Fruit fly (Drosophila melanogaster) whole organism, embryonic: ENCODE measurements around the gene PAN3.

Experiments
- ATbp ChIP-seq: fragments of 200-800 bp; sonication (Bioruptor generic); optimal IDR thresholded peaks from 2 replicates; lab custom pipeline; 2017; ENCODE audit warnings: missing biosample characterization, mild to moderate bottlenecking, missing genetic modification characterization, missing genetic modification reagents
- Asciz ChIP-seq: fragments of 200-800 bp; sonication (Bioruptor generic); optimal IDR thresholded peaks from 2 replicates; lab custom pipeline; 2017; ENCODE audit warnings: missing biosample characterization, mild to moderate bottlenecking, missing genetic modification characterization, missing genetic modification reagents
- B-H2 ChIP-seq: fragments of 200-800 bp; sonication (Bioruptor generic); optimal IDR thresholded peaks from 2 replicates; lab custom pipeline; 2018; ENCODE audit warnings: missing biosample characterization, mild to moderate bottlenecking, missing genetic modification characterization
- Bdp1 ChIP-seq: fragments of 200-800 bp; sonication (Bioruptor generic); optimal IDR thresholded peaks from 3 replicates; lab custom pipeline; 2016; ENCODE audit warnings: missing biosample characterization, missing genetic modification characterization
- CG1024 ChIP-seq: fragments of 200-800 bp; sonication (Bioruptor generic); IDR thresholded peaks from 2 replicates; pipeline ENCODE4 v1.3.6; 2022; ENCODE audit warnings: missing biosample characterization, missing genetic modification characterization
- CG11398 ChIP-seq: fragments of 200-800 bp; sonication (Bioruptor generic); optimal IDR thresholded peaks from 2 replicates; lab custom pipeline; 2016; ENCODE audit warnings: missing biosample characterization, missing genetic modification characterization
- CG12769 ChIP-seq: fragments of 200-800 bp; sonication (Bioruptor generic); optimal IDR thresholded peaks from 2 replicates; lab custom pipeline; 2019; ENCODE audit warnings: missing biosample characterization, mild to moderate bottlenecking, missing genetic modification characterization, moderate library complexity
- CG12942 ChIP-seq: fragments of 200-800 bp; sonication (Bioruptor generic); optimal IDR thresholded peaks from 3 replicates; lab custom pipeline; 2016; ENCODE audit warnings: missing biosample characterization, missing genetic modification characterization
- CG15479 ChIP-seq: fragments of 200-800 bp; sonication (Bioruptor generic); optimal IDR thresholded peaks from 3 replicates; lab custom pipeline; 2019; ENCODE audit warnings: missing biosample characterization, mild to moderate bottlenecking, missing genetic modification characterization, moderate library complexity
- CG16815 ChIP-seq: fragments of 200-800 bp; sonication (Bioruptor generic); optimal IDR thresholded peaks from 3 replicates; lab custom pipeline; 2017; ENCODE audit warnings: missing biosample characterization, mild to moderate bottlenecking, missing genetic modification characterization
- CG17912 ChIP-seq: fragments of 200-800 bp; sonication (Bioruptor generic); optimal IDR thresholded peaks from 2 replicates; lab custom pipeline; 2018; ENCODE audit warnings: missing biosample characterization, mild to moderate bottlenecking, missing genetic modification characterization
- CG18476 ChIP-seq: fragments of 200-800 bp; sonication (Bioruptor generic); optimal IDR thresholded peaks from 2 replicates; lab custom pipeline; 2016; ENCODE audit warnings: missing biosample characterization, mild to moderate bottlenecking, missing genetic modification characterization
- CG2712 ChIP-seq: fragments of 200-800 bp; optimal IDR thresholded peaks from 3 replicates; lab custom pipeline; 2019; ENCODE audit warnings: missing biosample characterization, mild to moderate bottlenecking, missing genetic modification characterization, moderate library complexity
- CG30431 ChIP-seq: fragments of 200-800 bp; sonication (Bioruptor generic); optimal IDR thresholded peaks from 2 replicates; lab custom pipeline; 2017; ENCODE audit warnings: missing biosample characterization, missing genetic modification characterization
- CG31388 ChIP-seq: fragments of 200-800 bp; sonication (Bioruptor generic); optimal IDR thresholded peaks from 2 replicates; lab custom pipeline; 2016; ENCODE audit warnings: missing biosample characterization, missing genetic modification characterization
- CG43689 ChIP-seq: fragments of 200-800 bp; sonication (Bioruptor generic); IDR thresholded peaks from 2 replicates; pipeline ENCODE4 v1.3.6; 2022; ENCODE audit warnings: missing biosample characterization, missing genetic modification characterization
- CG6272 ChIP-seq: fragments of 200-800 bp; sonication (Bioruptor generic); IDR thresholded peaks from 2 replicates; pipeline ENCODE4 v1.3.6; 2022; ENCODE audit warnings: missing biosample characterization, missing genetic modification characterization
- CTCF ChIP-seq: fragments of 200-800 bp; sonication (Bioruptor generic); optimal IDR thresholded peaks from 2 replicates; lab custom pipeline; 2017; ENCODE audit warnings: missing biosample characterization, mild to moderate bottlenecking, missing genetic modification characterization, moderate library complexity
- Dp ChIP-seq: fragments of 200-800 bp; sonication (Bioruptor generic); optimal IDR thresholded peaks from 2 replicates; lab custom pipeline; 2018; ENCODE audit warnings: missing biosample characterization, mild to moderate bottlenecking, missing genetic modification characterization, moderate library complexity
- Elba2 ChIP-seq: fragments of 200-800 bp; sonication (Bioruptor generic); optimal IDR thresholded peaks from 3 replicates; lab custom pipeline; 2016; ENCODE audit warnings: missing biosample characterization, missing genetic modification characterization
- HLH54F ChIP-seq: fragments of 200-800 bp; sonication (Bioruptor generic); optimal IDR thresholded peaks from 3 replicates; lab custom pipeline; 2016; ENCODE audit warnings: missing biosample characterization, missing genetic modification characterization
- HmgZ ChIP-seq: fragments of 200-800 bp; sonication (Bioruptor generic); optimal IDR thresholded peaks from 2 replicates; lab custom pipeline; 2018; ENCODE audit warnings: missing biosample characterization, mild to moderate bottlenecking, missing genetic modification characterization
- Hr51 ChIP-seq, 2 experiments: fragments of 200-800 bp; sonication (Bioruptor generic); optimal IDR thresholded peaks; 2 replicates in 1 of 2; 3 replicates in 1 of 2; lab custom pipeline; 2016 to 2018; ENCODE audit warnings: missing biosample characterization in 2 of 2, missing genetic modification characterization in 2 of 2, mild to moderate bottlenecking in 1 of 2, moderate library complexity in 1 of 2
- Hsf ChIP-seq: fragments of 200-800 bp; sonication (Bioruptor generic); optimal IDR thresholded peaks from 3 replicates; lab custom pipeline; 2016; ENCODE audit warnings: missing biosample characterization, missing genetic modification characterization
- MTF-1 ChIP-seq: fragments of 200-800 bp; sonication (Bioruptor generic); optimal IDR thresholded peaks from 2 replicates; lab custom pipeline; 2018; ENCODE audit warnings: missing biosample characterization, mild to moderate bottlenecking, missing genetic modification characterization, borderline replicate concordance
- Mad ChIP-seq: fragments of 200-800 bp; sonication (Bioruptor generic); optimal IDR thresholded peaks from 2 replicates; lab custom pipeline; 2016; ENCODE audit warnings: missing biosample characterization, missing genetic modification characterization
- Meics ChIP-seq: fragments of 200-800 bp; sonication (Bioruptor generic); optimal IDR thresholded peaks from 2 replicates; lab custom pipeline; 2017; ENCODE audit warnings: missing biosample characterization, mild to moderate bottlenecking, missing genetic modification characterization
- NC2β ChIP-seq: fragments of 200-800 bp; sonication (Bioruptor generic); optimal IDR thresholded peaks from 2 replicates; lab custom pipeline; 2016; ENCODE audit warnings: missing biosample characterization, missing genetic modification characterization
- Optix ChIP-seq: fragments of 200-800 bp; sonication (Bioruptor generic); IDR thresholded peaks from 3 replicates; pipeline ENCODE4 v1.3.6; 2022; ENCODE audit warnings: missing biosample characterization, missing genetic modification characterization
- Six4 ChIP-seq: fragments of 200-800 bp; sonication (Bioruptor generic); optimal IDR thresholded peaks from 2 replicates; lab custom pipeline; 2016; ENCODE audit warnings: missing biosample characterization, missing genetic modification characterization
- ara ChIP-seq: fragments of 200-800 bp; sonication (Bioruptor generic); IDR thresholded peaks from 2 replicates; pipeline ENCODE4 v1.3.6; 2022; ENCODE audit warnings: missing biosample characterization, missing genetic modification characterization
- bsh ChIP-seq, 2 experiments: fragments of 200-800 bp; sonication (Bioruptor generic); optimal IDR thresholded peaks; 2 replicates each; lab custom pipeline; 2017 to 2018; ENCODE audit warnings: mild to moderate bottlenecking in 2 of 2, missing biosample characterization in 2 of 2, missing genetic modification characterization in 2 of 2, moderate library complexity in 1 of 2
- cad ChIP-seq: fragments of >200 bp; optimal IDR thresholded peaks from 2 replicates; lab custom pipeline; 2017; ENCODE audit warnings: missing biosample characterization, missing genetic modification characterization
- chif ChIP-seq, 2 experiments: fragments of 200-800 bp; sonication (Bioruptor generic); optimal IDR thresholded peaks; 3 replicates each; lab custom pipeline; 2016; ENCODE audit warnings: missing biosample characterization in 2 of 2, missing genetic modification characterization in 2 of 2
- cwo ChIP-seq: fragments of 200-800 bp; sonication (Bioruptor generic); optimal IDR thresholded peaks from 3 replicates; lab custom pipeline; 2017; ENCODE audit warnings: missing biosample characterization, missing genetic modification characterization, mild to moderate bottlenecking, moderate library complexity, missing genetic modification reagents
- dysf ChIP-seq: fragments of 200-800 bp; sonication (Bioruptor generic); IDR thresholded peaks from 3 replicates; pipeline ENCODE4 v1.3.6; 2022; ENCODE audit warnings: missing biosample characterization, missing genetic modification characterization
- fu2 ChIP-seq: fragments of 200-800 bp; sonication (Bioruptor generic); optimal IDR thresholded peaks from 2 replicates; lab custom pipeline; 2016; ENCODE audit warnings: missing biosample characterization, missing genetic modification characterization
- gsb-n ChIP-seq: fragments of 200-800 bp; sonication (Bioruptor generic); optimal IDR thresholded peaks from 3 replicates; lab custom pipeline; 2018; ENCODE audit warnings: missing biosample characterization, mild to moderate bottlenecking, missing genetic modification characterization
- kah ChIP-seq: fragments of 200-800 bp; sonication (Bioruptor generic); optimal IDR thresholded peaks from 2 replicates; lab custom pipeline; 2018; ENCODE audit warnings: missing biosample characterization, mild to moderate bottlenecking, missing genetic modification characterization
- knrl ChIP-seq: fragments of 200-800 bp; sonication (Bioruptor generic); IDR thresholded peaks from 3 replicates; pipeline ENCODE4 v1.3.6; 2022; ENCODE audit warnings: missing biosample characterization, missing genetic modification characterization; ENCODE audit not compliant: partially characterized antibody
- lov ChIP-seq, 2 experiments: fragments of 200-800 bp in 1 of 2; fragments of >200 bp in 1 of 2; sonication (Bioruptor generic) in 1 of 2; IDR thresholded peaks in 1 of 2; optimal IDR thresholded peaks in 1 of 2; 2 replicates in 1 of 2; 3 replicates in 1 of 2; pipeline versions ENCODE4 v1.3.6 to Lab custom; 2017 to 2022; ENCODE audit warnings: missing biosample characterization in 1 of 2, missing genetic modification characterization in 1 of 2
- org-1 ChIP-seq: fragments of 200-800 bp; sonication (Bioruptor generic); optimal IDR thresholded peaks from 2 replicates; lab custom pipeline; 2017; ENCODE audit warnings: missing biosample characterization, missing genetic modification characterization
- pho ChIP-seq: fragments of 200-800 bp; sonication (Bioruptor generic); optimal IDR thresholded peaks from 2 replicates; lab custom pipeline; 2016; ENCODE audit warnings: missing biosample characterization, missing genetic modification characterization
- psq ChIP-seq: fragments of 200-800 bp; sonication (Bioruptor generic); optimal IDR thresholded peaks from 2 replicates; lab custom pipeline; 2017; ENCODE audit warnings: missing biosample characterization, missing genetic modification characterization
- ranshi ChIP-seq: fragments of 200-800 bp; sonication (Bioruptor generic); IDR thresholded peaks from 2 replicates; pipeline ENCODE4 v1.3.6; 2022; ENCODE audit warnings: missing biosample characterization, missing genetic modification characterization
- sens ChIP-seq: fragments of 200-800 bp; sonication (Bioruptor generic); peaks from one replicate; lab custom pipeline; 2016; ENCODE audit warnings: missing biosample characterization, missing genetic modification characterization
- slp2 ChIP-seq: fragments of 200-800 bp; sonication (Bioruptor generic); optimal IDR thresholded peaks from 2 replicates; lab custom pipeline; 2016; ENCODE audit warnings: missing biosample characterization, missing genetic modification characterization
- sug ChIP-seq: fragments of 200-800 bp; optimal IDR thresholded peaks from 2 replicates; lab custom pipeline; 2019; ENCODE audit warnings: missing biosample characterization, mild to moderate bottlenecking, missing genetic modification characterization, moderate library complexity
- wor ChIP-seq: fragments of 200-800 bp; sonication (Bioruptor generic); IDR thresholded peaks from 2 replicates; pipeline ENCODE4 v1.3.6; 2022; ENCODE audit warnings: missing biosample characterization, missing genetic modification characterization
- zen ChIP-seq: fragments of 200-800 bp; sonication (Bioruptor generic); optimal IDR thresholded peaks from 3 replicates; lab custom pipeline; 2018; ENCODE audit warnings: missing biosample characterization, mild to moderate bottlenecking, missing genetic modification characterization, moderate library complexity

The PAN3 gene

DNA sequence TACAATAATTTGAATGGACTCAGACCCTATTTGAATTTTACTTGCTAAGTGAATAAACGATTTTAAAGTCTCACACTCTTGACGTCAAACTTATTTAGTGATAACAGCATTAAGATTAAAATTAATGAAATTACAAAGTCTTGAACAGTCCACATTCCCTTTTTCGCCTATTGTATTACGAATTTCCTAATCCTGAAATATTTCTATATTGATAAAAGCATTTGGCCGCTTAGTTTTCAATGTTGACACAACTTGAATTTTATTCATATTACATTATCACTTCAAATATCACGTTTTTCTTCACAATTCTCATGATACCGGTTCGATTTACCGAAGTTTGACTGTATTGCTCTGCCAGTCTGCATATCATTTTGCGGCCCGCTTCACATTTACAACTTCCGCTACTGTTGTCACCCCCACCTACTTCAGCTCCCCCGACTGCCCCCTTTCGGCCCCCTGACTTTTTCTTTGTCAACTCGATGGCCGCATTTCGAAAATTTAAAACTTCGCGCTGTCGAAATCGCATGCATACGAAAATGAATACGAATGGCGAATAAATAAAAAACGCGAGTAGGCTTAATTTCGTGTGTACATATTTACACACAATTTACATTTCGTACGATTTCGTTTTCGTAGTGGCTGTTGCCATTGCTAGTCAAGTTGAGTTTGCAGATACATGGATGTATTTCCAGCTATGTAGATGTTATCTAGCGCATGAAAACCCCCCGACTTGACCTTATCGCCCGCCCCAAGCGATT, 7.6 kb downstream of the PAN3 start (continued):
- no peak for TF ChIP-seq CG43689 (GFP tag; lab: Robert Waterston, UW)
- peak; percentile 20 for TF ChIP-seq Six4 (GFP tag; lab: Kevin White, UChicago)
- no peak for TF ChIP-seq CG12942 (GFP tag; lab: Kevin White, UChicago)
- TF ChIP-seq ara = no peak
- no peak for TF ChIP-seq Hsf (GFP tag; lab: Kevin White, UChicago)
- TF ChIP-seq ATbp = peak; percentile 51
- no peak for TF ChIP-seq Dp (GFP tag; lab: Kevin White, UChicago)
- TF ChIP-seq cwo (GFP tag; lab: Kevin White, UChicago) = peak; percentile 21
- no peak for TF ChIP-seq knrl (GFP tag; lab: Robert Waterston, UW)
- TF ChIP-seq Mad = no peak
- TF ChIP-seq CG30431 (GFP tag; lab: Kevin White, UChicago) = no peak
- peak; percentile 21 for TF ChIP-seq fu2
- no peak for TF ChIP-seq lov (optimal IDR thresholded peaks at IDR 0.05; lab: Kevin White, UChicago)
- no peak for TF ChIP-seq lov (GFP tag; IDR thresholded peaks at IDR 0.05; lab: Robert Waterston, UW)
- peak; percentile 19; the same call in 1 of the 2 replicates for TF ChIP-seq CG6272 (GFP tag; lab: Robert Waterston, UW)
- TF ChIP-seq CG2712 (tag; lab: Kevin White, UChicago) = peak; percentile 29
- TF ChIP-seq CTCF = no peak
- TF ChIP-seq gsb-n (tag; lab: Kevin White, UChicago) = no peak
- peak; percentile 16 for TF ChIP-seq HmgZ (tag; lab: Kevin White, UChicago)
- TF ChIP-seq cad (GFP tag; lab: Kevin White, UChicago) = no peak
- TF ChIP-seq CG16815 (GFP tag; lab: Kevin White, UChicago) = no peak
- TF ChIP-seq pho (GFP tag; lab: Kevin White, UChicago) = no peak
- no peak for TF ChIP-seq wor (GFP tag; lab: Robert Waterston, UW)
- TF ChIP-seq ranshi = peak; percentile 19; the same call in 1 of the 2 replicates
- peak; percentile 77 for TF ChIP-seq Asciz (GFP tag; lab: Kevin White, UChicago)
- TF ChIP-seq CG17912 (GFP tag; lab: Kevin White, UChicago) = peak; percentile 15
- TF ChIP-seq sens (GFP tag; lab: Kevin White, UChicago) = peak; percentile 78
- no peak for TF ChIP-seq Bdp1
- peak; percentile 33 for TF ChIP-seq kah
- TF ChIP-seq dysf (GFP tag; lab: Robert Waterston, UW) = peak; percentile 22; the same call in 1 of the 3 replicates
- TF ChIP-seq CG15479 (GFP tag; lab: Kevin White, UChicago) = no peak
- no peak for TF ChIP-seq B-H2 (GFP tag; lab: Kevin White, UChicago)
- no peak for TF ChIP-seq psq (GFP tag; lab: Kevin White, UChicago)
- TF ChIP-seq CG11398 = no peak
- no peak for TF ChIP-seq slp2 (GFP tag; lab: Kevin White, UChicago)
- no peak for TF ChIP-seq CG18476
- TF ChIP-seq NC2β = no peak
- TF ChIP-seq bsh (GFP tag; optimal IDR thresholded peaks at IDR 0.05; lab: Kevin White, UChicago) = peak in 1 of 2 experiments; percentile 14
- no peak for TF ChIP-seq Optix (GFP tag; lab: Robert Waterston, UW)
- peak in 1 of 2 experiments; percentile 5 for TF ChIP-seq chif (GFP tag; optimal IDR thresholded peaks at IDR 0.05; lab: Kevin White, UChicago)
- TF ChIP-seq CG1024 = no peak
- TF ChIP-seq Elba2 (GFP tag; lab: Kevin White, UChicago) = no peak
- no peak for TF ChIP-seq CG31388 (GFP tag; lab: Kevin White, UChicago)
- no peak for TF ChIP-seq zen
- TF ChIP-seq MTF-1 (GFP tag; lab: Kevin White, UChicago) = peak; percentile 16
- peak; percentile 69 for TF ChIP-seq CG12769 (tag; lab: Kevin White, UChicago)
- peak; percentile 25 for TF ChIP-seq sug (tag; lab: Kevin White, UChicago)
- TF ChIP-seq HLH54F (GFP tag; lab: Kevin White, UChicago) = peak; percentile 8
- TF ChIP-seq Hr51 (GFP tag; optimal IDR thresholded peaks at IDR 0.05; lab: Kevin White, UChicago) = peak in 1 of 2 experiments; percentile 47
- TF ChIP-seq org-1 (GFP tag; lab: Kevin White, UChicago) = no peak
- peak; percentile 65 for TF ChIP-seq Meics
